Worm (Caenorhabditis elegans) whole organism, L4 larva: ENCODE results near the gene srt-24.

Experiments used
- F26F4.8 ChIP-seq: fragments of 200-800 bp; sonication (Bioruptor generic); conservative IDR thresholded peaks from 2 replicates; pipeline ENCODE4 v1.3.6; 2022; ENCODE audit warnings: missing genetic modification characterization, missing compliant biosample characterization
- F37D6.2 ChIP-seq: sonication (generic microtip); optimal IDR thresholded peaks from 2 replicates; lab custom pipeline; 2016; ENCODE audit warnings: mild to moderate bottlenecking, missing genetic modification characterization, missing compliant biosample characterization
- F44E2.7 ChIP-seq: fragments of 200-800 bp; sonication (Bioruptor generic); IDR thresholded peaks from 2 replicates; pipeline ENCODE4 v2.1.2; 2022; ENCODE audit warnings: missing genetic modification characterization, missing compliant biosample characterization
- T26A8.4 ChIP-seq: fragments of 200-800 bp; sonication (Bioruptor generic); IDR thresholded peaks from 2 replicates; pipeline ENCODE4 v1.3.6; 2022; ENCODE audit warnings: missing genetic modification characterization, missing compliant biosample characterization
- Y48G9A.11 ChIP-seq: fragments of 200-800 bp; sonication (Bioruptor generic); IDR thresholded peaks from 2 replicates; pipeline ENCODE4 v1.3.6; 2022; ENCODE audit warnings: missing genetic modification reagents, missing genetic modification characterization, missing compliant biosample characterization
- aha-1 ChIP-seq: fragments of 150-350 bp; peaks from one replicate; lab custom pipeline; 2014; ENCODE audit warnings: missing biosample characterization, missing genetic modification characterization
- attf-4 ChIP-seq: sonication (generic microtip); optimal IDR thresholded peaks from 3 replicates; lab custom pipeline; 2017; ENCODE audit warnings: missing biosample characterization, missing genetic modification characterization
- ceh-44 ChIP-seq: fragments of 200-800 bp; sonication (Bioruptor generic); IDR thresholded peaks from 2 replicates; pipeline ENCODE4 v1.3.6; 2022; ENCODE audit warnings: missing genetic modification reagents, missing genetic modification characterization, missing compliant biosample characterization
- cey-2 ChIP-seq: sonication (generic microtip); optimal IDR thresholded peaks from 3 replicates; lab custom pipeline; 2017; ENCODE audit warnings: missing genetic modification characterization, mild to moderate bottlenecking, missing compliant biosample characterization, antibody characterized with exemption, borderline replicate concordance; ENCODE audit not compliant: insufficient read depth
- daf-19 ChIP-seq: fragments of 200-800 bp; sonication (Bioruptor generic); conservative IDR thresholded peaks from 2 replicates; pipeline ENCODE4 v1.3.6; 2022; ENCODE audit warnings: missing genetic modification characterization, missing compliant biosample characterization
- daf-8 ChIP-seq: fragments of 200-800 bp; sonication (Bioruptor generic); IDR thresholded peaks from 2 replicates; pipeline ENCODE4 v1.3.6; 2022; ENCODE audit warnings: missing genetic modification characterization, missing compliant biosample characterization
- dmd-6 ChIP-seq: fragments of 200-800 bp; sonication (Bioruptor generic); IDR thresholded peaks from 2 replicates; pipeline ENCODE4 v1.3.6; 2022; ENCODE audit warnings: missing genetic modification reagents, missing genetic modification characterization, missing compliant biosample characterization
- fkh-10 ChIP-seq: fragments of 150-350 bp; optimal IDR thresholded peaks from 2 replicates; lab custom pipeline; 2014; ENCODE audit warnings: missing biosample characterization, missing genetic modification reagents, missing genetic modification characterization
- hif-1 ChIP-seq, 2 experiments: sonication (generic microtip); optimal IDR thresholded peaks; 2 replicates each; lab custom pipeline; 2016 to 2017; ENCODE audit warnings: missing compliant biosample characterization in 2 of 2, missing genetic modification characterization in 2 of 2, missing genetic modification reagents in 2 of 2, missing genotype in 2 of 2, mild to moderate bottlenecking in 1 of 2
- jun-1 ChIP-seq: fragments of 150-350 bp; optimal IDR thresholded peaks from 2 replicates; lab custom pipeline; 2014; ENCODE audit warnings: missing biosample characterization, missing genetic modification reagents, missing genetic modification characterization
- lim-7 ChIP-seq: fragments of 200-800 bp; sonication (Bioruptor generic); IDR thresholded peaks from 2 replicates; pipeline ENCODE4 v1.3.6; 2022; ENCODE audit warnings: missing genetic modification characterization, missing compliant biosample characterization
- lin-13 ChIP-seq: fragments of 150-350 bp; optimal IDR thresholded peaks from 2 replicates; lab custom pipeline; 2014; ENCODE audit warnings: missing biosample characterization, missing genetic modification reagents, missing genetic modification characterization
- mdl-1 ChIP-seq, 2 experiments: fragments of 150-350 bp in 1 of 2; sonication (generic microtip) in 1 of 2; optimal IDR thresholded peaks; 2 replicates each; lab custom pipeline; 2014 to 2017; ENCODE audit warnings: missing biosample characterization in 2 of 2, missing genetic modification characterization in 2 of 2
- mep-1 ChIP-seq: fragments of 150-350 bp; sonication (generic microtip); optimal IDR thresholded peaks from 3 replicates; lab custom pipeline; 2014; ENCODE audit warnings: missing biosample characterization, missing genetic modification characterization
- mes-2 ChIP-seq: sonication (generic microtip); optimal IDR thresholded peaks from 2 replicates; lab custom pipeline; 2016; ENCODE audit warnings: missing genotype, mild to moderate bottlenecking, missing genetic modification characterization, missing compliant biosample characterization; ENCODE audit not compliant: poor library complexity, severe bottlenecking
- mxl-3 ChIP-seq: fragments of 200-800 bp; sonication (Bioruptor generic); optimal IDR thresholded peaks from 2 replicates; lab custom pipeline; 2018; ENCODE audit warnings: mild to moderate bottlenecking, missing genetic modification characterization, missing compliant biosample characterization
- nhr-41 ChIP-seq: fragments of 200-800 bp; sonication (Bioruptor generic); IDR thresholded peaks from 2 replicates; pipeline ENCODE4 v1.3.6; 2022; ENCODE audit warnings: missing genetic modification reagents, missing genetic modification characterization, missing compliant biosample characterization
- nhr-76 ChIP-seq: fragments of 150-350 bp; optimal IDR thresholded peaks from 2 replicates; lab custom pipeline; 2014; ENCODE audit warnings: missing biosample characterization, missing genetic modification characterization
- saeg-2 ChIP-seq: fragments of 200-800 bp; sonication (Bioruptor generic); IDR thresholded peaks from 2 replicates; pipeline ENCODE4 v1.3.6; 2022; ENCODE audit warnings: missing genetic modification reagents, missing genetic modification characterization, missing compliant biosample characterization
- sdz-12 ChIP-seq: fragments of 200-800 bp; sonication (Bioruptor generic); optimal IDR thresholded peaks from 2 replicates; lab custom pipeline; 2018; ENCODE audit warnings: mild to moderate bottlenecking, missing genetic modification characterization, missing compliant biosample characterization
- snpc-4 ChIP-seq: fragments of 150-350 bp; optimal IDR thresholded peaks from 2 replicates; lab custom pipeline; 2014; ENCODE audit warnings: missing biosample characterization, missing genetic modification characterization
- tag-97 ChIP-seq: fragments of 200-800 bp; sonication (Bioruptor generic); IDR thresholded peaks from 2 replicates; pipeline ENCODE4 v1.3.6; 2022; ENCODE audit warnings: missing genetic modification characterization, missing compliant biosample characterization
- tra-1 ChIP-seq: fragments of 200-800 bp; sonication (Bioruptor generic); IDR thresholded peaks from 2 replicates; pipeline ENCODE4 v1.3.6; 2022; ENCODE audit warnings: missing genetic modification reagents, missing genetic modification characterization, missing compliant biosample characterization
- unc-39 ChIP-seq: sonication (generic microtip); optimal IDR thresholded peaks from 2 replicates; lab custom pipeline; 2017; ENCODE audit warnings: missing biosample characterization, missing genetic modification characterization

Gene srt-24

ce11 chrIV:682726-683340 lies 48.0 kb downstream of the srt-24 start (continued):
- peak in 1 of 2 experiments; percentile 73 for TF ChIP-seq mdl-1 (tag; optimal IDR thresholded peaks at IDR 0.05; lab: Kevin White, UChicago)
- peak; percentile 41 for TF ChIP-seq F37D6.2 (tag; lab: Kevin White, UChicago)
- TF ChIP-seq sdz-12 (GFP tag; lab: Kevin White, UChicago): peak; percentile 73
- TF ChIP-seq jun-1 (tag; lab: Kevin White, UChicago): no peak
- TF ChIP-seq tag-97 (GFP tag; lab: Robert Waterston, UW): no peak
- no peak for TF ChIP-seq daf-8
- peak; percentile 80 for TF ChIP-seq daf-19
- TF ChIP-seq F26F4.8 (GFP tag; lab: Robert Waterston, UW): peak; percentile 73
- TF ChIP-seq T26A8.4 (GFP tag; lab: Robert Waterston, UW): no peak; the same call in 1 of the 2 replicates
- peak; percentile 84 for TF ChIP-seq Y48G9A.11 (GFP tag; lab: Robert Waterston, UW)
- TF ChIP-seq attf-4 (tag; lab: Kevin White, UChicago): no peak
- TF ChIP-seq F44E2.7: 0 out of 2 replicates have a peak, but pooled peaks have one; percentile 69
- no peak for TF ChIP-seq snpc-4 (tag; lab: Kevin White, UChicago)
- TF ChIP-seq mxl-3 (GFP tag; lab: Kevin White, UChicago): peak; percentile 77
- peak; percentile 80; the same call in 1 of the 2 replicates for TF ChIP-seq nhr-41 (GFP tag; lab: Robert Waterston, UW)
- TF ChIP-seq mep-1 (tag; lab: Kevin White, UChicago): no peak
- TF ChIP-seq dmd-6 (GFP tag; lab: Robert Waterston, UW): peak; percentile 71
- TF ChIP-seq mes-2 (tag; lab: Kevin White, UChicago): peak; percentile 78
- TF ChIP-seq cey-2 (tag; lab: Kevin White, UChicago): no peak
- TF ChIP-seq nhr-76: no peak
- peak in 1 of 2 experiments; percentile 62 for TF ChIP-seq hif-1 (tag; optimal IDR thresholded peaks at IDR 0.05; lab: Kevin White, UChicago)
- TF ChIP-seq unc-39 (tag; lab: Kevin White, UChicago): no peak
- TF ChIP-seq aha-1 (tag; lab: Kevin White, UChicago): peak; percentile 94
- TF ChIP-seq tra-1 (GFP tag; lab: Robert Waterston, UW): peak; percentile 76
- peak; percentile 95 for TF ChIP-seq lim-7 (GFP tag; lab: Robert Waterston, UW)
- TF ChIP-seq lin-13 (GFP tag; lab: Kevin White, UChicago): no peak
- 0 out of 2 replicates have a peak, but pooled peaks have one; percentile 12 for TF ChIP-seq saeg-2 (GFP tag; lab: Robert Waterston, UW)
- no peak for TF ChIP-seq fkh-10
- TF ChIP-seq ceh-44: peak; percentile 62; the same call in 1 of the 2 replicates
